Fruit fly (Drosophila melanogaster) whole organism, embryonic: ENCODE results near the gene CG11882.
A peak's percentile ranks its signal among the peaks of the same experiment; 100 is the strongest.

Experiments
- Bteb2 ChIP-seq: fragments of 200-800 bp; sonication (Bioruptor generic); optimal IDR thresholded peaks from 2 replicates; lab custom pipeline; 2016; ENCODE audit warnings: missing biosample characterization, missing genetic modification characterization
- CG10267 ChIP-seq: fragments of 200-800 bp; sonication (Bioruptor generic); optimal IDR thresholded peaks from 2 replicates; lab custom pipeline; 2018; ENCODE audit warnings: missing biosample characterization, mild to moderate bottlenecking, missing genetic modification characterization, moderate library complexity
- CG11696 ChIP-seq: fragments of 200-800 bp; sonication (Bioruptor generic); IDR thresholded peaks from 2 replicates; pipeline ENCODE4 v1.3.6; 2022; ENCODE audit warnings: missing biosample characterization, missing genetic modification characterization
- CG12236 ChIP-seq: fragments of 200-800 bp; sonication (Bioruptor generic); optimal IDR thresholded peaks from 2 replicates; lab custom pipeline; 2016; ENCODE audit warnings: missing biosample characterization, missing genetic modification characterization
- CG12391 ChIP-seq: fragments of 200-800 bp; sonication (Bioruptor generic); optimal IDR thresholded peaks from 3 replicates; lab custom pipeline; 2018; ENCODE audit warnings: missing biosample characterization, mild to moderate bottlenecking, missing genetic modification characterization, moderate library complexity
- CG12744 ChIP-seq: fragments of 200-800 bp; sonication (Bioruptor generic); optimal IDR thresholded peaks from 2 replicates; lab custom pipeline; 2016; ENCODE audit warnings: missing biosample characterization, missing genetic modification characterization
- CG15479 ChIP-seq: fragments of 200-800 bp; sonication (Bioruptor generic); optimal IDR thresholded peaks from 3 replicates; lab custom pipeline; 2019; ENCODE audit warnings: missing biosample characterization, mild to moderate bottlenecking, missing genetic modification characterization, moderate library complexity
- CG17385 ChIP-seq: fragments of 200-800 bp; sonication (Bioruptor generic); optimal IDR thresholded peaks from 3 replicates; lab custom pipeline; 2018; ENCODE audit warnings: missing biosample characterization, mild to moderate bottlenecking, missing genetic modification characterization
- CG17802 ChIP-seq: fragments of 200-800 bp; sonication (Bioruptor generic); optimal IDR thresholded peaks from 2 replicates; lab custom pipeline; 2018; ENCODE audit warnings: missing biosample characterization, mild to moderate bottlenecking, missing genetic modification characterization, moderate library complexity
- CG18262 ChIP-seq: fragments of 200-800 bp; optimal IDR thresholded peaks from 3 replicates; lab custom pipeline; 2019; ENCODE audit warnings: missing biosample characterization, mild to moderate bottlenecking, missing genetic modification characterization, moderate library complexity
- CG2116 ChIP-seq: fragments of 200-800 bp; sonication (Bioruptor generic); optimal IDR thresholded peaks from 3 replicates; lab custom pipeline; 2018; ENCODE audit warnings: missing biosample characterization, mild to moderate bottlenecking, missing genetic modification characterization
- CG2120 ChIP-seq: fragments of 200-800 bp; sonication (Bioruptor generic); optimal IDR thresholded peaks from 3 replicates; lab custom pipeline; 2016; ENCODE audit warnings: missing biosample characterization, missing genetic modification characterization
- CG2202 ChIP-seq: fragments of 200-800 bp; sonication (Bioruptor generic); optimal IDR thresholded peaks from 2 replicates; lab custom pipeline; 2018; ENCODE audit warnings: missing biosample characterization, mild to moderate bottlenecking, missing genetic modification characterization
- CG2889 ChIP-seq: fragments of 200-800 bp; sonication (Bioruptor generic); IDR thresholded peaks from 3 replicates; pipeline ENCODE4 v1.3.6; 2022; ENCODE audit warnings: missing biosample characterization, missing genetic modification characterization
- CG30020 ChIP-seq: fragments of 200-800 bp; optimal IDR thresholded peaks from 2 replicates; lab custom pipeline; 2019; ENCODE audit warnings: missing biosample characterization, mild to moderate bottlenecking, missing genetic modification characterization, moderate library complexity
- CG3407 ChIP-seq: fragments of 200-800 bp; sonication (Bioruptor generic); optimal IDR thresholded peaks from 2 replicates; lab custom pipeline; 2018; ENCODE audit warnings: missing biosample characterization, mild to moderate bottlenecking, missing genetic modification characterization
- CG43689 ChIP-seq: fragments of 200-800 bp; sonication (Bioruptor generic); IDR thresholded peaks from 2 replicates; pipeline ENCODE4 v1.3.6; 2022; ENCODE audit warnings: missing biosample characterization, missing genetic modification characterization
- CG4854 ChIP-seq: fragments of 200-800 bp; sonication (Bioruptor generic); optimal IDR thresholded peaks from 2 replicates; lab custom pipeline; 2016; ENCODE audit warnings: missing biosample characterization, missing genetic modification characterization, inconsistent platforms
- CG7745 ChIP-seq: fragments of 200-800 bp; sonication (Bioruptor generic); optimal IDR thresholded peaks from 2 replicates; lab custom pipeline; 2018; ENCODE audit warnings: missing biosample characterization, mild to moderate bottlenecking, missing genetic modification characterization, moderate library complexity
- CG7928 ChIP-seq: fragments of 200-800 bp; sonication (Bioruptor generic); optimal IDR thresholded peaks from 2 replicates; lab custom pipeline; 2017; ENCODE audit warnings: missing biosample characterization, mild to moderate bottlenecking, missing genetic modification characterization
- CG9727 ChIP-seq: fragments of 200-800 bp; sonication (Bioruptor generic); optimal IDR thresholded peaks from 3 replicates; lab custom pipeline; 2017; ENCODE audit warnings: missing biosample characterization, mild to moderate bottlenecking, missing genetic modification characterization
- CG9817 ChIP-seq: fragments of 200-800 bp; sonication (Bioruptor generic); optimal IDR thresholded peaks from 2 replicates; lab custom pipeline; 2018; ENCODE audit warnings: missing biosample characterization, mild to moderate bottlenecking, missing genetic modification characterization, moderate library complexity
- D19B ChIP-seq: fragments of 200-800 bp; sonication (Bioruptor generic); optimal IDR thresholded peaks from 2 replicates; lab custom pipeline; 2017; ENCODE audit warnings: missing biosample characterization, mild to moderate bottlenecking, missing genetic modification characterization
- Dip2 ChIP-seq: fragments of 200-800 bp; sonication (Bioruptor generic); IDR thresholded peaks from 2 replicates; pipeline ENCODE4 v1.3.6; 2022; ENCODE audit warnings: missing biosample characterization, missing genetic modification characterization
- Dref ChIP-seq: fragments of 200-800 bp; sonication (Bioruptor generic); IDR thresholded peaks from 2 replicates; pipeline ENCODE4 v1.3.6; 2022; ENCODE audit warnings: missing biosample characterization, missing genetic modification characterization
- Elba2 ChIP-seq: fragments of 200-800 bp; sonication (Bioruptor generic); optimal IDR thresholded peaks from 3 replicates; lab custom pipeline; 2016; ENCODE audit warnings: missing biosample characterization, missing genetic modification characterization
- Fer2 ChIP-seq: fragments of 200-800 bp; sonication (Bioruptor generic); optimal IDR thresholded peaks from 2 replicates; lab custom pipeline; 2018; ENCODE audit warnings: missing biosample characterization, mild to moderate bottlenecking, missing genetic modification characterization, moderate library complexity
- Fer3 ChIP-seq: fragments of 200-800 bp; sonication (Bioruptor generic); optimal IDR thresholded peaks from 2 replicates; lab custom pipeline; 2018; ENCODE audit warnings: missing biosample characterization, mild to moderate bottlenecking, missing genetic modification characterization, moderate library complexity
- HLH4C ChIP-seq: fragments of 200-800 bp; sonication (Bioruptor generic); IDR thresholded peaks from 3 replicates; pipeline ENCODE4 v1.3.6; 2022; ENCODE audit warnings: missing biosample characterization, missing genetic modification characterization; ENCODE audit not compliant: partially characterized antibody
- Hmr ChIP-seq: fragments of 200-800 bp; sonication (Bioruptor generic); optimal IDR thresholded peaks from 3 replicates; lab custom pipeline; 2017; ENCODE audit warnings: mild to moderate bottlenecking, missing biosample characterization, missing genetic modification reagents, missing genetic modification characterization
- Meics ChIP-seq: fragments of 200-800 bp; sonication (Bioruptor generic); optimal IDR thresholded peaks from 2 replicates; lab custom pipeline; 2017; ENCODE audit warnings: missing biosample characterization, mild to moderate bottlenecking, missing genetic modification characterization
- NC2β ChIP-seq: fragments of 200-800 bp; sonication (Bioruptor generic); optimal IDR thresholded peaks from 2 replicates; lab custom pipeline; 2016; ENCODE audit warnings: missing biosample characterization, missing genetic modification characterization
- Neu2 ChIP-seq: fragments of 200-800 bp; sonication (Bioruptor generic); optimal IDR thresholded peaks from 3 replicates; lab custom pipeline; 2016; ENCODE audit warnings: missing biosample characterization, missing genetic modification characterization, borderline replicate concordance
- Optix ChIP-seq: fragments of 200-800 bp; sonication (Bioruptor generic); IDR thresholded peaks from 3 replicates; pipeline ENCODE4 v1.3.6; 2022; ENCODE audit warnings: missing biosample characterization, missing genetic modification characterization
- TFAM ChIP-seq: fragments of 200-800 bp; sonication (Bioruptor generic); optimal IDR thresholded peaks from 2 replicates; lab custom pipeline; 2017; ENCODE audit warnings: missing biosample characterization, missing genetic modification characterization, inconsistent platforms
- Trl ChIP-seq, 3 experiments: fragments of >200 bp in 2 of 3; fragments of 200-800 bp in 1 of 3; sonication (Bioruptor generic) in 1 of 3; optimal IDR thresholded peaks; 2 replicates in 1 of 3; 3 replicates in 2 of 3; lab custom pipeline; 2016 to 2017; ENCODE audit warnings: missing biosample characterization in 1 of 3, missing genetic modification characterization in 1 of 3
- al ChIP-seq: fragments of 200-800 bp; sonication (Bioruptor generic); IDR thresholded peaks from 2 replicates; pipeline ENCODE4 v1.3.6; 2022; ENCODE audit warnings: missing biosample characterization, missing genetic modification characterization
- chif ChIP-seq, 2 experiments: fragments of 200-800 bp; sonication (Bioruptor generic); optimal IDR thresholded peaks; 3 replicates each; lab custom pipeline; 2016; ENCODE audit warnings: missing biosample characterization in 2 of 2, missing genetic modification characterization in 2 of 2
- ci ChIP-seq: fragments of 200-800 bp; sonication (Bioruptor generic); IDR thresholded peaks from 3 replicates; pipeline ENCODE4 v1.3.6; 2022; ENCODE audit warnings: missing biosample characterization, missing genetic modification characterization
- cwo ChIP-seq: fragments of 200-800 bp; sonication (Bioruptor generic); optimal IDR thresholded peaks from 3 replicates; lab custom pipeline; 2017; ENCODE audit warnings: missing biosample characterization, missing genetic modification characterization, mild to moderate bottlenecking, moderate library complexity, missing genetic modification reagents
- dpn ChIP-seq, 2 experiments: fragments of 200-800 bp; sonication (Bioruptor generic); optimal IDR thresholded peaks; 3 replicates each; lab custom pipeline; 2016; ENCODE audit warnings: missing biosample characterization in 2 of 2, missing genetic modification characterization in 2 of 2
- grn ChIP-seq: fragments of 200-800 bp; sonication (Bioruptor generic); optimal IDR thresholded peaks from 3 replicates; lab custom pipeline; 2017; ENCODE audit warnings: missing biosample characterization, missing genetic modification characterization
- gro ChIP-seq: fragments of 200-800 bp; sonication (Bioruptor generic); optimal IDR thresholded peaks from 2 replicates; lab custom pipeline; 2016; ENCODE audit warnings: missing biosample characterization, missing genetic modification characterization
- jumu ChIP-seq: fragments of 200-800 bp; sonication (Bioruptor generic); optimal IDR thresholded peaks from 3 replicates; lab custom pipeline; 2016; ENCODE audit warnings: missing biosample characterization, missing genetic modification characterization
- ken ChIP-seq: fragments of 200-800 bp; sonication (Bioruptor generic); IDR thresholded peaks from 3 replicates; pipeline ENCODE4 v1.3.6; 2022; ENCODE audit warnings: missing biosample characterization, missing genetic modification characterization
- maf-S ChIP-seq: fragments of 200-800 bp; sonication (Bioruptor generic); optimal IDR thresholded peaks from 2 replicates; lab custom pipeline; 2016; ENCODE audit warnings: missing biosample characterization, missing genetic modification characterization
- phol ChIP-seq: fragments of 200-800 bp; sonication (Bioruptor generic); optimal IDR thresholded peaks from 3 replicates; lab custom pipeline; 2018; ENCODE audit warnings: missing biosample characterization, mild to moderate bottlenecking, missing genetic modification characterization, moderate library complexity
- repo ChIP-seq: fragments of 200-800 bp; sonication (Bioruptor generic); optimal IDR thresholded peaks from 2 replicates; lab custom pipeline; 2016; ENCODE audit warnings: missing biosample characterization, missing genetic modification characterization
- ssp ChIP-seq: fragments of 200-800 bp; sonication (Bioruptor generic); IDR thresholded peaks from 2 replicates; pipeline ENCODE4 v1.3.6; 2022; ENCODE audit warnings: missing biosample characterization, missing genetic modification characterization
- wor ChIP-seq: fragments of 200-800 bp; sonication (Bioruptor generic); IDR thresholded peaks from 2 replicates; pipeline ENCODE4 v1.3.6; 2022; ENCODE audit warnings: missing biosample characterization, missing genetic modification characterization
- zfh1 ChIP-seq: fragments of 200-800 bp; sonication (Bioruptor generic); IDR thresholded peaks from 3 replicates; pipeline ENCODE4 v1.3.6; 2022; ENCODE audit warnings: missing biosample characterization, missing genetic modification characterization

CG11882 gene

dm6 chr3R:29153197-29153644, 5.2 kb upstream of the CG11882 start, which contains the start of the genes Slbp and Rpn2 (continued):
- no peak for TF ChIP-seq CG2202 (tag; lab: Kevin White, UChicago)
- no peak for TF ChIP-seq TFAM
- peak; percentile 88 for TF ChIP-seq Dref (GFP tag; lab: Robert Waterston, UW)
- peak; percentile 16 for TF ChIP-seq CG7928 (GFP tag; lab: Kevin White, UChicago)
- no peak for TF ChIP-seq CG2889 (GFP tag; lab: Robert Waterston, UW)
- peak; percentile 71 for TF ChIP-seq phol
- TF ChIP-seq NC2β (GFP tag; lab: Kevin White, UChicago) = peak; percentile 45
- no peak for TF ChIP-seq grn (GFP tag; lab: Kevin White, UChicago)
- TF ChIP-seq CG17385 (GFP tag; lab: Kevin White, UChicago) = peak; percentile 8
- TF ChIP-seq gro (GFP tag; lab: Kevin White, UChicago) = peak; percentile 84
- TF ChIP-seq ssp (GFP tag; lab: Robert Waterston, UW) = peak; percentile 34; the same call in 1 of the 2 replicates
- no peak for TF ChIP-seq CG7745 (tag; lab: Kevin White, UChicago)
- TF ChIP-seq maf-S (GFP tag; lab: Kevin White, UChicago) = peak; percentile 68
- peak; percentile 20 to 36 for TF ChIP-seq chif (GFP tag; optimal IDR thresholded peaks at IDR 0.05; lab: Kevin White, UChicago)
- TF ChIP-seq Elba2 (GFP tag; lab: Kevin White, UChicago) = peak; percentile 40
- peak; percentile 76 for TF ChIP-seq jumu (GFP tag; lab: Kevin White, UChicago)
- TF ChIP-seq CG4854 (GFP tag; lab: Kevin White, UChicago) = peak; percentile 37
- TF ChIP-seq ci (GFP tag; lab: Robert Waterston, UW) = 0 out of 3 replicates have a peak, but pooled peaks have one; percentile 52
- TF ChIP-seq CG9817 = peak; percentile 19
- TF ChIP-seq Bteb2 (GFP tag; lab: Kevin White, UChicago) = peak; percentile 15
- TF ChIP-seq wor (GFP tag; lab: Robert Waterston, UW) = no peak
- no peak for TF ChIP-seq Dip2 (GFP tag; lab: Robert Waterston, UW)
- TF ChIP-seq CG3407 (GFP tag; lab: Kevin White, UChicago) = no peak
- peak; percentile 67 for TF ChIP-seq CG12391 (tag; lab: Kevin White, UChicago)
- peak; percentile 45 for TF ChIP-seq CG9727
- no peak for TF ChIP-seq D19B (GFP tag; lab: Kevin White, UChicago)
- peak; percentile 36 for TF ChIP-seq CG12744 (GFP tag; lab: Kevin White, UChicago)
- TF ChIP-seq zfh1 (GFP tag; lab: Robert Waterston, UW) = no peak
- TF ChIP-seq CG43689 = no peak
- TF ChIP-seq CG17802 (tag; lab: Kevin White, UChicago) = no peak
- no peak for TF ChIP-seq ken (GFP tag; lab: Robert Waterston, UW)
- peak; percentile 17 for TF ChIP-seq Fer3 (tag; lab: Kevin White, UChicago)
- TF ChIP-seq cwo (GFP tag; lab: Kevin White, UChicago) = no peak
- no peak for TF ChIP-seq Optix (GFP tag; lab: Robert Waterston, UW)
- peak; percentile 75 for TF ChIP-seq CG2120
- peak; percentile 30 for TF ChIP-seq Meics (GFP tag; lab: Kevin White, UChicago)
- TF ChIP-seq CG10267 (tag; lab: Kevin White, UChicago) = peak; percentile 99
- TF ChIP-seq CG18262 (tag; lab: Kevin White, UChicago) = peak; percentile 31
- TF ChIP-seq CG30020 = peak; percentile 39
- no peak for TF ChIP-seq Fer2 (tag; lab: Kevin White, UChicago)
- peak; percentile 6 for TF ChIP-seq repo (GFP tag; lab: Kevin White, UChicago)
- TF ChIP-seq CG12236 (GFP tag; lab: Kevin White, UChicago) = peak; percentile 10
- peak; percentile 48 for TF ChIP-seq Hmr
- peak; percentile 90 for TF ChIP-seq CG15479 (GFP tag; lab: Kevin White, UChicago)
- no peak for TF ChIP-seq al (GFP tag; lab: Robert Waterston, UW)
- TF ChIP-seq dpn (GFP tag; optimal IDR thresholded peaks at IDR 0.05; lab: Kevin White, UChicago) = peak; percentile 40 to 58
- TF ChIP-seq HLH4C (GFP tag; lab: Robert Waterston, UW) = peak; percentile 89
- TF ChIP-seq Neu2 (GFP tag; lab: Kevin White, UChicago) = no peak
- TF ChIP-seq CG2116 (GFP tag; lab: Kevin White, UChicago) = peak; percentile 95
- TF ChIP-seq CG11696 (GFP tag; lab: Robert Waterston, UW) = no peak
- TF ChIP-seq Trl (optimal IDR thresholded peaks at IDR 0.05; lab: Kevin White, UChicago) = no peak
- TF ChIP-seq Trl (GFP tag; optimal IDR thresholded peaks at IDR 0.05; lab: Kevin White, UChicago) = peak; percentile 42
